Fruit fly (Drosophila melanogaster): ENCODE measurements around the gene CG4546.

CG4546 gene

dm6 chr3R:15827559-15827958, 18.8 kb upstream of the CG4546 start (continued):
- TF ChIP-seq CG17829 (tag; optimal IDR thresholded peaks at IDR 0.05) (peak; percentile 21), bsh (GFP tag; optimal IDR thresholded peaks at IDR 0.05) (peak in 1 of 2 experiments; percentile 50), CG7271 (tag; optimal IDR thresholded peaks at IDR 0.05) (no peak), Max (GFP tag; optimal IDR thresholded peaks at IDR 0.05) (no peak), knrl (GFP tag; IDR thresholded peaks at IDR 0.05; ENCODE audit: partially characterized antibody) (no peak), CG3995 (GFP tag; optimal IDR thresholded peaks at IDR 0.05) (no peak)

DNA sequence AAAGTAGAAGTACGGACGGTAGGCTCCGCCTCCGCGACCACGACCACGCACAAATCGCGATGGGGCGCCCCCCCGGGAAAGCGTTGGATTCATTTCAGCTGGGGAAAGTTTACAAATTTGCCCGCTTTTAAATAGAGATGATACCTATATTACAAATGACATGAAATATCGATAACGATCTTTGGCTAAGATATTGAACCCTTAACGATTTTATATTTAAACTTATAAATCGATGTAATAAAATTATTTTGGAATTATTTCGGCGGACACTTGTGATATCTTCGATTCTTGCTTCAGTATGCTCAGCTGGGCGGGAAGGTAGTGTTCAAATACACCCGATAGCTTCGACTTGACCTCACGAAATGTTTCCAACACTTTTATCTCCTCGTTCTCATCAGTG, 13.8 kb upstream of the CG4546 start, which contains the start of gene rec:
Gene rec (minus strand): TSS at position 108 of the 400 bp plus-strand sequence.
- TF ChIP-seq vnd (GFP tag; IDR thresholded peaks at IDR 0.05; ENCODE audit: partially characterized antibody) = 0 out of 3 replicates have a peak, but pooled peaks have one; percentile 31
- TF ChIP-seq sens (GFP tag) = peak; percentile 17
- TF ChIP-seq MTF-1 (GFP tag; optimal IDR thresholded peaks at IDR 0.05; ENCODE audit: borderline replicate concordance) = no peak
- no peak for TF ChIP-seq CG10565 (GFP tag; optimal IDR thresholded peaks at IDR 0.05)
- no peak for TF ChIP-seq Atf6 (GFP tag; IDR thresholded peaks at IDR 0.05)
- TF ChIP-seq HLH4C (GFP tag; IDR thresholded peaks at IDR 0.05; ENCODE audit: partially characterized antibody) = peak; percentile 57; the same call in 2 of the 3 replicates
- TF ChIP-seq chinmo (GFP tag; IDR thresholded peaks at IDR 0.05; ENCODE audit: partially characterized antibody) = 0 out of 4 replicates have a peak, but pooled peaks have one; percentile 42
- TF ChIP-seq E2f2 (GFP tag; IDR thresholded peaks at IDR 0.05) = peak; percentile 70
- no peak for TF ChIP-seq ash1 (GFP tag; optimal IDR thresholded peaks at IDR 0.05)
- peak; percentile 36 for TF ChIP-seq CG1603 (tag; optimal IDR thresholded peaks at IDR 0.05)
- TF ChIP-seq Dll (GFP tag; IDR thresholded peaks at IDR 0.05; ENCODE audit: partially characterized antibody) = peak; percentile 74
- TF ChIP-seq CG4282 (GFP tag; optimal IDR thresholded peaks at IDR 0.05) = no peak
- peak; percentile 54 for TF ChIP-seq Dp (GFP tag; optimal IDR thresholded peaks at IDR 0.05)
- TF ChIP-seq CG4328 (GFP tag; optimal IDR thresholded peaks at IDR 0.05) = no peak
- peak; percentile 66; the same call in 2 of the 3 replicates for TF ChIP-seq knrl (GFP tag; IDR thresholded peaks at IDR 0.05; ENCODE audit: partially characterized antibody)
- TF ChIP-seq Sry-δ (GFP tag; optimal IDR thresholded peaks at IDR 0.05) = peak; percentile 57
- TF ChIP-seq MBD-R2 (GFP tag; IDR thresholded peaks at IDR 0.05) = peak; percentile 33
- TF ChIP-seq CG11247 (GFP tag; IDR thresholded peaks at IDR 0.05) = no peak
- peak; percentile 60 for TF ChIP-seq BEAF-32 (GFP tag; optimal IDR thresholded peaks at IDR 0.05)
- no peak for TF ChIP-seq tna (GFP tag; IDR thresholded peaks at IDR 0.05; ENCODE audit: partially characterized antibody)
- TF ChIP-seq Scr (GFP tag; IDR thresholded peaks at IDR 0.05; ENCODE audit: partially characterized antibody) = peak; percentile 64
- TF ChIP-seq CG2129 (GFP tag; IDR thresholded peaks at IDR 0.05; ENCODE audit: partially characterized antibody) = peak; percentile 17; the same call in 1 of the 2 replicates
- peak; percentile 41; the same call in 1 of the 3 replicates for TF ChIP-seq CG14860 (GFP tag; IDR thresholded peaks at IDR 0.05; ENCODE audit: partially characterized antibody)
- peak; percentile 52; the same call in 1 of the 3 replicates for TF ChIP-seq Doc3 (GFP tag; IDR thresholded peaks at IDR 0.05; ENCODE audit: partially characterized antibody)
- peak; percentile 63 for TF ChIP-seq unc-4 (GFP tag; IDR thresholded peaks at IDR 0.05; ENCODE audit: partially characterized antibody)
- TF ChIP-seq Med (GFP tag) = peak; percentile 66
- peak; percentile 52 for TF ChIP-seq Dref (GFP tag; IDR thresholded peaks at IDR 0.05)
- peak; percentile 74 for TF ChIP-seq CG13287 (GFP tag; IDR thresholded peaks at IDR 0.05; ENCODE audit: partially characterized antibody)
- TF ChIP-seq CG13894 (tag; optimal IDR thresholded peaks at IDR 0.05) = no peak
- no peak for TF ChIP-seq Tbp (GFP tag; optimal IDR thresholded peaks at IDR 0.05)
- TF ChIP-seq wor (GFP tag; IDR thresholded peaks at IDR 0.05) = no peak
- TF ChIP-seq inv (GFP tag; IDR thresholded peaks at IDR 0.05; ENCODE audit: partially characterized antibody) = 0 out of 2 replicates have a peak, but pooled peaks have one; percentile 7
- TF ChIP-seq amos (GFP tag; IDR thresholded peaks at IDR 0.05; ENCODE audit: partially characterized antibody) = peak; percentile 43
- peak; percentile 31; the same call in 1 of the 2 replicates for TF ChIP-seq hbn (GFP tag; IDR thresholded peaks at IDR 0.05; ENCODE audit: partially characterized antibody)
- TF ChIP-seq D19B (GFP tag; optimal IDR thresholded peaks at IDR 0.05) = no peak
- TF ChIP-seq Hsf (GFP tag; optimal IDR thresholded peaks at IDR 0.05) = no peak
- peak; percentile 14 for TF ChIP-seq CG10267 (tag; optimal IDR thresholded peaks at IDR 0.05)
- peak; percentile 17 for TF ChIP-seq Sin3A (optimal IDR thresholded peaks at IDR 0.05)
- peak; percentile 35; the same call in 2 of the 3 replicates for TF ChIP-seq CG16813 (GFP tag; IDR thresholded peaks at IDR 0.05; ENCODE audit: partially characterized antibody)
- no peak for TF ChIP-seq CG10366 (GFP tag; IDR thresholded peaks at IDR 0.05)
- peak; percentile 58; the same call in 1 of the 2 replicates for TF ChIP-seq sna (GFP tag; IDR thresholded peaks at IDR 0.05; ENCODE audit: partially characterized antibody)
